Worm (Caenorhabditis elegans) whole organism, L1 larva: ENCODE results near the gene cnnm-2.
A peak's percentile ranks its signal among the peaks of the same experiment; 100 is the strongest.

Source experiments
- lin-14 ChIP-seq: fragments of 200-800 bp; sonication (Bioruptor generic); optimal IDR thresholded peaks from 2 replicates; lab custom pipeline; 2018; ENCODE audit warnings: mild to moderate bottlenecking, missing genetic modification characterization, moderate library complexity, missing compliant biosample characterization
- sup-37 ChIP-seq: fragments of 200-800 bp; sonication (Bioruptor generic); optimal IDR thresholded peaks from 2 replicates; lab custom pipeline; 2018; ENCODE audit warnings: mild to moderate bottlenecking, missing genetic modification characterization, missing compliant biosample characterization

DNA sequence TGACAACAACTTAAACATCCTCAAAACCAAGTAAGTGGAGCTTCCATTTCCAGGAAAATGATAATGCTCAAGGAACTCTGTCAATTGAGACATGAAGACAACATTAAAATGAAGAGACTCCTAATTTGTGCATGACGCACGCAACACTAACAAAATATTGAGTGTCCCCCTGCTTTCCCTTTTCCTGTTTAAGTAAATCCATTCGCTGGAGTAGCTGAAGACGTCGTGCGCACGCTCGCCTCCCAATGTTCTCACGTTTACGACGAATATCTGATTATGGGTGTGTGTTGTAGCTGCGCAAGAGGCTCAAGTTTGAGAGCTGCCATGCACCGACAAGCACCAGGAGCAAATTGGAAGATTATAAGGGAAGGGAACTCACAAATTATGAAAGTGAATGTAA lies 10.9 kb upstream of the cnnm-2 start:
- TF ChIP-seq sup-37 (GFP tag; lab: Kevin White, UChicago) (no peak), lin-14 (GFP tag; lab: Kevin White, UChicago) (peak; percentile 76)
